Fruit fly (Drosophila melanogaster) whole organism, embryonic: ENCODE data around the gene CG42727.
A peak's percentile ranks its signal among the peaks of the same experiment; 100 is the strongest.

Experiments
- Adf1 ChIP-seq: fragments of 200-800 bp; sonication (Bioruptor generic); IDR thresholded peaks from 2 replicates; pipeline ENCODE4 v1.3.6; 2022; ENCODE audit warnings: missing biosample characterization, missing genetic modification characterization
- CG10209 ChIP-seq: fragments of 200-800 bp; sonication (Bioruptor generic); optimal IDR thresholded peaks from 3 replicates; lab custom pipeline; 2017; ENCODE audit warnings: missing biosample characterization, mild to moderate bottlenecking, missing genetic modification characterization, missing genetic modification reagents
- CG10366 ChIP-seq: fragments of 200-800 bp; sonication (Bioruptor generic); IDR thresholded peaks from 2 replicates; pipeline ENCODE4 v1.3.6; 2022; ENCODE audit warnings: missing biosample characterization, missing genetic modification characterization
- CG10654 ChIP-seq: fragments of 200-800 bp; sonication (Bioruptor generic); optimal IDR thresholded peaks from 2 replicates; lab custom pipeline; 2016; ENCODE audit warnings: missing biosample characterization, missing genetic modification characterization
- CG11560 ChIP-seq: fragments of 200-800 bp; sonication (Bioruptor generic); IDR thresholded peaks from 3 replicates; pipeline ENCODE4 v1.3.6; 2022; ENCODE audit warnings: missing biosample characterization, missing genetic modification characterization
- CG11695 ChIP-seq: fragments of 200-800 bp; sonication (Bioruptor generic); IDR thresholded peaks from 3 replicates; pipeline ENCODE4 v1.3.6; 2022; ENCODE audit warnings: missing biosample characterization, missing genetic modification characterization
- CG12744 ChIP-seq: fragments of 200-800 bp; sonication (Bioruptor generic); optimal IDR thresholded peaks from 2 replicates; lab custom pipeline; 2016; ENCODE audit warnings: missing biosample characterization, missing genetic modification characterization
- CG15269 ChIP-seq: fragments of 200-800 bp; sonication (Bioruptor generic); optimal IDR thresholded peaks from 2 replicates; lab custom pipeline; 2018; ENCODE audit warnings: missing biosample characterization, mild to moderate bottlenecking, missing genetic modification characterization, moderate library complexity
- CG15514 ChIP-seq: fragments of 200-800 bp; sonication (Bioruptor generic); optimal IDR thresholded peaks from 3 replicates; lab custom pipeline; 2017; ENCODE audit warnings: missing biosample characterization, missing genetic modification characterization, mild to moderate bottlenecking, moderate library complexity, missing genetic modification reagents
- CG1832 ChIP-seq: fragments of 200-800 bp; sonication (Bioruptor generic); optimal IDR thresholded peaks from 2 replicates; lab custom pipeline; 2017; ENCODE audit warnings: missing biosample characterization, mild to moderate bottlenecking, missing genetic modification characterization, inconsistent platforms
- CG18619 ChIP-seq: fragments of 200-800 bp; sonication (Bioruptor generic); optimal IDR thresholded peaks from 3 replicates; lab custom pipeline; 2017; ENCODE audit warnings: missing biosample characterization, mild to moderate bottlenecking, missing genetic modification characterization
- CG2116 ChIP-seq: fragments of 200-800 bp; sonication (Bioruptor generic); optimal IDR thresholded peaks from 3 replicates; lab custom pipeline; 2018; ENCODE audit warnings: missing biosample characterization, mild to moderate bottlenecking, missing genetic modification characterization
- CG2889 ChIP-seq: fragments of 200-800 bp; sonication (Bioruptor generic); IDR thresholded peaks from 3 replicates; pipeline ENCODE4 v1.3.6; 2022; ENCODE audit warnings: missing biosample characterization, missing genetic modification characterization
- CG30431 ChIP-seq: fragments of 200-800 bp; sonication (Bioruptor generic); optimal IDR thresholded peaks from 2 replicates; lab custom pipeline; 2017; ENCODE audit warnings: missing biosample characterization, missing genetic modification characterization
- CG3065 ChIP-seq: fragments of 200-800 bp; sonication (Bioruptor generic); optimal IDR thresholded peaks from 2 replicates; lab custom pipeline; 2016; ENCODE audit warnings: missing biosample characterization, missing genetic modification characterization
- CG33557 ChIP-seq: fragments of 200-800 bp; sonication (Bioruptor generic); optimal IDR thresholded peaks from 2 replicates; lab custom pipeline; 2019; ENCODE audit warnings: missing biosample characterization, mild to moderate bottlenecking, missing genetic modification characterization, moderate library complexity
- CG34376 ChIP-seq: fragments of 200-800 bp; sonication (Bioruptor generic); optimal IDR thresholded peaks from 2 replicates; lab custom pipeline; 2018; ENCODE audit warnings: missing biosample characterization, mild to moderate bottlenecking, missing genetic modification characterization
- CG3847 ChIP-seq: fragments of 200-800 bp; sonication (Bioruptor generic); IDR thresholded peaks from 2 replicates; pipeline ENCODE4 v1.3.6; 2022; ENCODE audit warnings: missing biosample characterization, missing genetic modification characterization
- CG43689 ChIP-seq: fragments of 200-800 bp; sonication (Bioruptor generic); IDR thresholded peaks from 2 replicates; pipeline ENCODE4 v1.3.6; 2022; ENCODE audit warnings: missing biosample characterization, missing genetic modification characterization
- CG4617 ChIP-seq: fragments of 200-800 bp; sonication (Bioruptor generic); optimal IDR thresholded peaks from 3 replicates; lab custom pipeline; 2016; ENCODE audit warnings: missing biosample characterization, missing genetic modification characterization, borderline replicate concordance
- CG7372 ChIP-seq: fragments of 200-800 bp; sonication (Bioruptor generic); IDR thresholded peaks from 2 replicates; pipeline ENCODE4 v1.3.6; 2022; ENCODE audit warnings: missing biosample characterization, missing genetic modification characterization
- CG9609 ChIP-seq: fragments of 200-800 bp; sonication (Bioruptor generic); optimal IDR thresholded peaks from 3 replicates; lab custom pipeline; 2016; ENCODE audit warnings: missing biosample characterization, missing genetic modification characterization
- CG9797 ChIP-seq: fragments of 200-800 bp; sonication (Bioruptor generic); optimal IDR thresholded peaks from 3 replicates; lab custom pipeline; 2018; ENCODE audit warnings: missing biosample characterization, mild to moderate bottlenecking, missing genetic modification characterization
- CG9932 ChIP-seq: fragments of 200-800 bp; sonication (Bioruptor generic); IDR thresholded peaks from 2 replicates; pipeline ENCODE4 v1.3.6; 2022; ENCODE audit warnings: missing biosample characterization, missing genetic modification characterization
- Camta ChIP-seq: fragments of 200-800 bp; sonication (Bioruptor generic); optimal IDR thresholded peaks from 2 replicates; lab custom pipeline; 2016; ENCODE audit warnings: missing biosample characterization, missing genetic modification characterization
- Gsc ChIP-seq: fragments of 200-800 bp; sonication (Bioruptor generic); IDR thresholded peaks from 2 replicates; pipeline ENCODE4 v1.3.6; 2022; ENCODE audit warnings: missing biosample characterization, missing genetic modification characterization
- Lhr ChIP-seq: fragments of 200-800 bp; sonication (Bioruptor generic); optimal IDR thresholded peaks from 3 replicates; lab custom pipeline; 2017; ENCODE audit warnings: mild to moderate bottlenecking, missing biosample characterization, missing genetic modification reagents, missing genetic modification characterization
- Lim3 ChIP-seq: fragments of 200-800 bp; sonication (Bioruptor generic); IDR thresholded peaks from 2 replicates; pipeline ENCODE4 v1.3.6; 2022; ENCODE audit warnings: missing biosample characterization, missing genetic modification characterization
- MESR4 ChIP-seq: fragments of 200-800 bp; sonication (Bioruptor generic); optimal IDR thresholded peaks from 2 replicates; lab custom pipeline; 2018; ENCODE audit warnings: missing biosample characterization, mild to moderate bottlenecking, missing genetic modification characterization, moderate library complexity
- Opbp ChIP-seq: fragments of 200-800 bp; sonication (Bioruptor generic); IDR thresholded peaks from 3 replicates; pipeline ENCODE4 v1.3.6; 2022; ENCODE audit warnings: missing biosample characterization, missing genetic modification characterization; ENCODE audit not compliant: partially characterized antibody
- Poxn ChIP-seq: fragments of 200-800 bp; sonication (Bioruptor generic); IDR thresholded peaks from 2 replicates; pipeline ENCODE4 v1.3.6; 2022; ENCODE audit warnings: missing biosample characterization, missing genetic modification characterization
- TFAM ChIP-seq: fragments of 200-800 bp; sonication (Bioruptor generic); optimal IDR thresholded peaks from 2 replicates; lab custom pipeline; 2017; ENCODE audit warnings: missing biosample characterization, missing genetic modification characterization, inconsistent platforms
- Xrp1 ChIP-seq: fragments of 200-800 bp; sonication (Bioruptor generic); IDR thresholded peaks from 2 replicates; pipeline ENCODE4 v1.3.6; 2022; ENCODE audit warnings: missing biosample characterization, missing genetic modification characterization
- ac ChIP-seq: fragments of 200-800 bp; sonication (Bioruptor generic); optimal IDR thresholded peaks from 3 replicates; lab custom pipeline; 2017; ENCODE audit warnings: missing biosample characterization, mild to moderate bottlenecking, missing genetic modification characterization
- caup ChIP-seq: fragments of 200-800 bp; sonication (Bioruptor generic); optimal IDR thresholded peaks from 3 replicates; lab custom pipeline; 2017; ENCODE audit warnings: missing biosample characterization, mild to moderate bottlenecking, missing genetic modification characterization, moderate library complexity; ENCODE audit not compliant: severe bottlenecking
- crol ChIP-seq: fragments of 200-800 bp; sonication (Bioruptor generic); IDR thresholded peaks from 2 replicates; pipeline ENCODE4 v1.3.6; 2022; ENCODE audit warnings: missing biosample characterization, missing genetic modification characterization
- crp ChIP-seq, 2 experiments: fragments of 200-800 bp; sonication (Bioruptor generic); optimal IDR thresholded peaks; 2 replicates in 1 of 2; 3 replicates in 1 of 2; lab custom pipeline; 2017; ENCODE audit warnings: missing biosample characterization in 2 of 2, missing genetic modification characterization in 2 of 2, mild to moderate bottlenecking in 1 of 2, moderate library complexity in 1 of 2
- eyg ChIP-seq: fragments of 200-800 bp; sonication (Bioruptor generic); optimal IDR thresholded peaks from 3 replicates; lab custom pipeline; 2016; ENCODE audit warnings: missing biosample characterization, missing genetic modification characterization
- gsb ChIP-seq: fragments of 200-800 bp; sonication (Bioruptor generic); IDR thresholded peaks from 2 replicates; pipeline ENCODE4 v1.3.6; 2022; ENCODE audit warnings: missing biosample characterization, missing genetic modification characterization
- insv ChIP-seq, 2 experiments: fragments of 200-800 bp; sonication (Bioruptor generic); optimal IDR thresholded peaks; 3 replicates each; lab custom pipeline; 2016 to 2018; ENCODE audit warnings: missing biosample characterization in 2 of 2, missing genetic modification characterization in 2 of 2
- klu ChIP-seq: fragments of 200-800 bp; sonication (Bioruptor generic); IDR thresholded peaks from 2 replicates; pipeline ENCODE4 v1.3.6; 2022; ENCODE audit warnings: missing biosample characterization, missing genetic modification characterization
- mam ChIP-seq: fragments of 200-800 bp; sonication (Bioruptor generic); optimal IDR thresholded peaks from 3 replicates; lab custom pipeline; 2016; ENCODE audit warnings: missing biosample characterization, missing genetic modification characterization
- org-1 ChIP-seq: fragments of 200-800 bp; sonication (Bioruptor generic); optimal IDR thresholded peaks from 2 replicates; lab custom pipeline; 2017; ENCODE audit warnings: missing biosample characterization, missing genetic modification characterization
- otp ChIP-seq: fragments of 200-800 bp; sonication (Bioruptor generic); IDR thresholded peaks from 3 replicates; pipeline ENCODE4, ENCODE4 v1.3.6; 2022; ENCODE audit warnings: missing biosample characterization, missing genetic modification characterization
- pros ChIP-seq: fragments of 200-800 bp; sonication (Bioruptor generic); optimal IDR thresholded peaks from 3 replicates; lab custom pipeline; 2019; ENCODE audit warnings: missing biosample characterization, mild to moderate bottlenecking, missing genetic modification characterization, moderate library complexity
- repo ChIP-seq: fragments of 200-800 bp; sonication (Bioruptor generic); optimal IDR thresholded peaks from 2 replicates; lab custom pipeline; 2016; ENCODE audit warnings: missing biosample characterization, missing genetic modification characterization
- sima ChIP-seq: fragments of 200-800 bp; sonication (Bioruptor generic); optimal IDR thresholded peaks from 2 replicates; lab custom pipeline; 2016; ENCODE audit warnings: missing biosample characterization, missing genetic modification characterization
- stwl ChIP-seq: fragments of 200-800 bp; sonication (Bioruptor generic); optimal IDR thresholded peaks from 3 replicates; lab custom pipeline; 2018; ENCODE audit warnings: missing biosample characterization, mild to moderate bottlenecking, missing genetic modification characterization, moderate library complexity
- tna ChIP-seq: fragments of 200-800 bp; sonication (Bioruptor generic); IDR thresholded peaks from 2 replicates; pipeline ENCODE4 v1.3.6; 2022; ENCODE audit warnings: missing biosample characterization, missing genetic modification characterization; ENCODE audit not compliant: partially characterized antibody
- unc-4 ChIP-seq: fragments of 200-800 bp; sonication (Bioruptor generic); IDR thresholded peaks from 2 replicates; pipeline ENCODE4 v1.3.6; 2022; ENCODE audit warnings: missing biosample characterization, missing genetic modification characterization; ENCODE audit not compliant: partially characterized antibody
- zfh1 ChIP-seq: fragments of 200-800 bp; sonication (Bioruptor generic); IDR thresholded peaks from 3 replicates; pipeline ENCODE4 v1.3.6; 2022; ENCODE audit warnings: missing biosample characterization, missing genetic modification characterization

The CG42727 gene

dm6 chr3R:15371833-15372232 is 24.0 kb downstream of the CG42727 start, which contains the start of the genes Ccm3 and CG6136 (continued):
- TF ChIP-seq CG18619 (GFP tag; lab: Kevin White, UChicago) (peak; percentile 11), CG11695 (GFP tag; lab: Robert Waterston, UW) (0 out of 3 replicates have a peak, but pooled peaks have one; percentile 23), CG30431 (GFP tag; lab: Kevin White, UChicago) (no peak), CG4617 (GFP tag; lab: Kevin White, UChicago) (peak; percentile 88), CG10366 (GFP tag; lab: Robert Waterston, UW) (peak; percentile 23; the same call in 1 of the 2 replicates), Adf1 (GFP tag; lab: Robert Waterston, UW) (peak; percentile 41; the same call in 1 of the 2 replicates), sima (no peak), CG2116 (peak; percentile 90), CG43689 (GFP tag; lab: Robert Waterston, UW) (no peak), tna (GFP tag; lab: Robert Waterston, UW) (peak; percentile 89), Gsc (GFP tag; lab: Robert Waterston, UW) (no peak), CG1832 (GFP tag; lab: Kevin White, UChicago) (no peak), stwl (tag; lab: Kevin White, UChicago) (peak; percentile 80), CG2889 (GFP tag; lab: Robert Waterston, UW) (no peak), mam (peak; percentile 30), Camta (GFP tag; lab: Kevin White, UChicago) (no peak), caup (GFP tag; lab: Kevin White, UChicago) (peak; percentile 69), CG9609 (peak; percentile 15), zfh1 (GFP tag; lab: Robert Waterston, UW) (peak; percentile 70; the same call in 2 of the 3 replicates), gsb (GFP tag; lab: Robert Waterston, UW) (0 out of 2 replicates have a peak, but pooled peaks have one; percentile 30), CG33557 (no peak), insv (GFP tag; optimal IDR thresholded peaks at IDR 0.05; lab: Kevin White, UChicago) (peak in 1 of 2 experiments; percentile 75), Xrp1 (GFP tag; lab: Robert Waterston, UW) (peak; percentile 35; the same call in 1 of the 2 replicates), org-1 (GFP tag; lab: Kevin White, UChicago) (no peak), CG15514 (GFP tag; lab: Kevin White, UChicago) (peak; percentile 79), Opbp (peak; percentile 93), CG9797 (GFP tag; lab: Kevin White, UChicago) (peak; percentile 26), ac (no peak), MESR4 (GFP tag; lab: Kevin White, UChicago) (peak; percentile 86), CG3847 (peak; percentile 65), pros (no peak), CG15269 (tag; lab: Kevin White, UChicago) (no peak), CG7372 (GFP tag; lab: Robert Waterston, UW) (no peak), CG12744 (GFP tag; lab: Kevin White, UChicago) (no peak), Lim3 (GFP tag; lab: Robert Waterston, UW) (no peak), Poxn (GFP tag; lab: Robert Waterston, UW) (no peak), CG34376 (peak; percentile 70), unc-4 (GFP tag; lab: Robert Waterston, UW) (peak; percentile 92), otp (GFP tag; lab: Robert Waterston, UW) (no peak), eyg (peak; percentile 31), repo (GFP tag; lab: Kevin White, UChicago) (peak; percentile 39), CG3065 (GFP tag; lab: Kevin White, UChicago) (no peak), CG11560 (tag; lab: Robert Waterston, UW) (no peak), CG9932 (GFP tag; lab: Robert Waterston, UW) (peak; percentile 81), klu (GFP tag; lab: Robert Waterston, UW) (no peak), Lhr (GFP tag; lab: Kevin White, UChicago) (no peak), TFAM (no peak), CG10654 (peak; percentile 21), crol (GFP tag; lab: Robert Waterston, UW) (no peak), CG10209 (GFP tag; lab: Kevin White, UChicago) (no peak), crp (GFP tag; optimal IDR thresholded peaks at IDR 0.05; lab: Kevin White, UChicago) (peak; percentile 56 to 93)
